Worm (Caenorhabditis elegans): ENCODE measurements around the gene F38B6.6.

Gene F38B6.6

DNA sequence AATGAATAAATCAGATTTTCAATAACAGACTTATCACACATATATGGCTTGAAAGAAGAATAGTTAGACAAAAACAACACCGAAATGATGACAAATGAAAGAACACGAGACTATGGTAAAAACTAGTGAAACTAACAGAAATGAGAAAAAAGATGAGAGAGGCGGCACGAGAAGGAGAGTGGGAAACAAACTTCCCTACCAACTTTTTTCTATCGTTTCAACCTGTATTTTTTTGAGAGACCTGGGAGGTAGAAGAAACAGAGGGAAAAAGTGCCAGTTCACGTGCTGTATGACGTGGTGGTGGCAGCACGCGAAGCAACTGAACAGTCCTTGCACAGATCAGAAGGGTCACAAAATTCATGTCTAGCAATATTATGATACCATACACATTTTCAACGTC lies 47.1 kb downstream of the F38B6.6 start:
- no peak for TF ChIP-seq pqm-1 (tag; optimal IDR thresholded peaks at IDR 0.05)
- TF ChIP-seq fkh-10 (GFP tag; optimal IDR thresholded peaks at IDR 0.05) = no peak
- TF ChIP-seq pax-1 (tag; optimal IDR thresholded peaks at IDR 0.05) = no peak
- TF ChIP-seq dve-1 (tag; optimal IDR thresholded peaks at IDR 0.05) = no peak
- no peak for TF ChIP-seq sox-4 (tag; optimal IDR thresholded peaks at IDR 0.05)
- no peak for TF ChIP-seq mec-3 (tag; optimal IDR thresholded peaks at IDR 0.05; ENCODE audit: borderline replicate concordance)
- no peak for TF ChIP-seq elt-4 (tag; optimal IDR thresholded peaks at IDR 0.05)
- no peak for TF ChIP-seq dmd-4 (tag; optimal IDR thresholded peaks at IDR 0.05; ENCODE audit: borderline replicate concordance)
- TF ChIP-seq hlh-30 (tag; optimal IDR thresholded peaks at IDR 0.05; ENCODE audit: insufficient read depth) = no peak
- no peak for TF ChIP-seq sdc-2 (tag; optimal IDR thresholded peaks at IDR 0.05)
- no peak for TF ChIP-seq fkh-6 (tag; optimal IDR thresholded peaks at IDR 0.05)
- TF ChIP-seq C08G9.2 (tag; optimal IDR thresholded peaks at IDR 0.05) = no peak
- TF ChIP-seq rnt-1 (tag; optimal IDR thresholded peaks at IDR 0.05) = no peak
- no peak for TF ChIP-seq eyg-1 (tag; optimal IDR thresholded peaks at IDR 0.05)
- TF ChIP-seq ceh-9 (tag; optimal IDR thresholded peaks at IDR 0.05) = no peak
- no peak for TF ChIP-seq ceh-14 (tag; optimal IDR thresholded peaks at IDR 0.05)
- no peak for TF ChIP-seq pros-1 (tag; optimal IDR thresholded peaks at IDR 0.05)
- no peak for TF ChIP-seq nhr-11 (tag; optimal IDR thresholded peaks at IDR 0.05)
- TF ChIP-seq lim-6 (tag; optimal IDR thresholded peaks at IDR 0.05) = no peak
- no peak for TF ChIP-seq ceh-18 (tag; optimal IDR thresholded peaks at IDR 0.05)

DNA sequence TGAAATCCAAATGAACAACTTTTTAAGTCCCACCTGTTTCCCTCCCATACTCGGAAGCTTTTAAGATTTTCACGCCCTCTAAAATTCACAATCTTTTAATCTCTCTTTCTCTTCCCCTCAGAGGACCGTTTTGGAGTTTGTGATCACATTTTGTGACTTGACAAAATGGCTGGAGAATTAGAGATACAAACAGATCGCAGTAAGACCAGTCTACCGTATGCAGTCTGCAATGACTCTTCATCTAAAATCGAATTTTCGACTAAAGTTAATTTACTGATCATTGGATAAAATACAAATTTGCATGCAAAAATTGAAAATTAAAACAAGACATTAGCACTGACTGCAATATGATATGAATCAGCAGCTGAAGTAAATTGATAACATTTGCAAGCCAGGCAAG lies 48.4 kb downstream of the F38B6.6 start:
- no peak for TF ChIP-seq madf-2 (tag; optimal IDR thresholded peaks at IDR 0.05)
- no peak for TF ChIP-seq pax-1 (tag; optimal IDR thresholded peaks at IDR 0.05)
- TF ChIP-seq fkh-6 (tag; optimal IDR thresholded peaks at IDR 0.05) = no peak
- TF ChIP-seq gmeb-2 (tag; optimal IDR thresholded peaks at IDR 0.05) = no peak
- TF ChIP-seq ceh-30 (tag; optimal IDR thresholded peaks at IDR 0.05) = no peak
- TF ChIP-seq T23F11.4 (GFP tag; optimal IDR thresholded peaks at IDR 0.05) = no peak
- no peak for TF ChIP-seq mec-3 (tag; optimal IDR thresholded peaks at IDR 0.05; ENCODE audit: borderline replicate concordance)
- TF ChIP-seq sox-2 (GFP tag; IDR thresholded peaks at IDR 0.05) = no peak
- TF ChIP-seq dmd-4 (tag; optimal IDR thresholded peaks at IDR 0.05; ENCODE audit: borderline replicate concordance) = no peak
- no peak for TF ChIP-seq rnt-1 (tag; optimal IDR thresholded peaks at IDR 0.05)
- TF ChIP-seq elt-4 (tag; optimal IDR thresholded peaks at IDR 0.05) = no peak
- no peak for TF ChIP-seq syd-9 (tag; optimal IDR thresholded peaks at IDR 0.05)

DNA sequence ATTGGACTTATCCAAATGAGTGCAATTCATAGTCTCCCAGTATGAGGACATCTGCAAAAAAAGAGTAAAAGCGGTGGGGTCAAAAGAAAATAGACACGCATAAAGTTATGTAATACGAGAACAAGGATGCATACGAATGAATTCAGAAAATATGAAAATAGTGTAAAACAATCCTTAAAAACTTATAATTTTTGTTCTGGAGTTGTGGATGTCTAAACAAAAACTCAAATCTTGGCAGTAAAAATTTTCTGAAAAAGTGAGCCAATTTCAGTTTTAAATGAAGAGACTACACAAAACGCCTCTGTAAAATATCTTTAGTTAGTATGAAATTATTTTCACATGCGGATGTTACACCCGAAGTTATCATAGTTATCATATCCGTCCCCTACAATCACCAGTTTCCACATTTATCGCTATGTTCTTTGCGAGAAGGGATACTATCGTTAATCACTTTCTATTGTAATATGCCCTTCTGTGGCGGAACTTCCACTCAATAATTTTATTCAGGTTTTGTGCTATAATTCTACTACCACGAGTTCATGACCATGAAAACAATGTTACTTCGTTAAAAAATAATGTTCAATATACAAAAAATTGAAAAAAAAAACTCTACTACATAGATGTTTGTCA lies 49.2 kb downstream of the F38B6.6 start, which contains the start of gene nhr-120:
TSS of gene nhr-120 (minus strand) at position 51 of the 630 bp plus-strand sequence.
- TF ChIP-seq elt-4 (tag; optimal IDR thresholded peaks at IDR 0.05) (no peak), lim-6 (tag; optimal IDR thresholded peaks at IDR 0.05) (no peak), hlh-13 (GFP tag; optimal IDR thresholded peaks at IDR 0.05) (no peak), unc-55 (GFP tag; optimal IDR thresholded peaks at IDR 0.05) (no peak), ceh-2 (tag; optimal IDR thresholded peaks at IDR 0.05) (no peak), dmd-4 (tag; optimal IDR thresholded peaks at IDR 0.05; ENCODE audit: borderline replicate concordance) (no peak), ceh-18 (tag; optimal IDR thresholded peaks at IDR 0.05) (no peak), dve-1 (tag; optimal IDR thresholded peaks at IDR 0.05) (no peak), pat-9 (tag; optimal IDR thresholded peaks at IDR 0.05) (no peak), ceh-14 (tag; optimal IDR thresholded peaks at IDR 0.05) (no peak), tbx-2 (tag; optimal IDR thresholded peaks at IDR 0.05) (no peak)

DNA sequence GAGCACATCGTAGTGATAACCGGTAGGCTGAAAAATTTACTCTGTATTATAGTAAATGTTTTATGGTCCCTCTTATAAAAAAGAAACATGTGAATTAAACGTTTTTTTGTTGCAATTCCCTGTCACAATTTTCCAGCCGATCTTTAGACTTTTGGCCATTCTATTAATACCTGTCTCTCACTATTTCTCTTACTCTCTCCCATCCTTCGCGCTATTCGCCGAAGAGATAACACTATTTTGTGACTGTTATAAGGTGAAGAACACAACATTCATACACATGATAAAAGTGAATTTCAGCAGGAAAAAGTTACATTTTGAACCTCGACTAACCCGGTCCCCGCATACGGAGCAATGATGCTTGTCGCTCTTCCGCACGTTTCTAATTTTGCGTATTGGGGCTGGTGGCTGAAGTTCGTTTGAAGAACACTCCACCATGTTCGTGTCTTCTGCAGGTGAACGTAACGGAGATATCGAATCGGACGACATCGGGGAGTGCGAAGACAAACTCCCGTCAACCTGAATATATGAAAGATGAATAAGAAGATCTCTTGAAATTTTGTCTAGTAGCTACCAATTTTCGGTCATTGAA lies 50.8 kb downstream of the F38B6.6 start:
- no peak for TF ChIP-seq hlh-13 (GFP tag; optimal IDR thresholded peaks at IDR 0.05)

DNA sequence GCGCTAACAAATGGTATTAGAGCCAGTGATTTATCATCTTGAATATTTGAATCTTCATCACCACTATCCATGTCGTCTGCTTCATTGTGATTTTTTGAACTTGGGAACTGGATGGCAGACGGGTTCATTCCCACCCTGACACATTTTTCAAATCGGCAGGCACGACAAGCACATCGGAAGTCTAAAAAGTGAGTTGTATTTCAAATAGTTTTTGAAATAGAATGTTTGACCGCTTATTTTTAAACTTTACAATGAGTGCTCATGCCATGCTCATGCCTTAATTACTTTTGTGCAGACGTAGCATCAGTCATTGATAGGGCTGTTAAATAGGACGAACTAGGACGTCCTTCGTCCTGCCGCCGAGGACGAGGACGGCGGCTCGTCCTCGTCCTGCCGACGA lies 52.0 kb downstream of the F38B6.6 start:
- TF ChIP-seq ref-2 (tag; optimal IDR thresholded peaks at IDR 0.05) = no peak

All from whole organism, late embryonic.